Fruit fly (Drosophila melanogaster) whole organism, embryonic: ENCODE data around the gene Pbgs.
A peak's percentile ranks its signal among the peaks of the same experiment; 100 is the strongest.

Experiments used
- CG1024 ChIP-seq: fragments of 200-800 bp; sonication (Bioruptor generic); IDR thresholded peaks from 2 replicates; pipeline ENCODE4 v1.3.6; 2022; ENCODE audit warnings: missing biosample characterization, missing genetic modification characterization
- CG10274 ChIP-seq: fragments of 200-800 bp; sonication (Bioruptor generic); optimal IDR thresholded peaks from 3 replicates; lab custom pipeline; 2017; ENCODE audit warnings: missing biosample characterization, mild to moderate bottlenecking, missing genetic modification characterization
- CG12071 ChIP-seq: fragments of 200-800 bp; sonication (Bioruptor generic); optimal IDR thresholded peaks from 3 replicates; lab custom pipeline; 2018; ENCODE audit warnings: missing biosample characterization, mild to moderate bottlenecking, missing genetic modification characterization
- CG12236 ChIP-seq: fragments of 200-800 bp; sonication (Bioruptor generic); optimal IDR thresholded peaks from 2 replicates; lab custom pipeline; 2016; ENCODE audit warnings: missing biosample characterization, missing genetic modification characterization
- CG1233 ChIP-seq: fragments of 200-800 bp; sonication (Bioruptor generic); optimal IDR thresholded peaks from 4 replicates; lab custom pipeline; 2018; ENCODE audit warnings: missing biosample characterization, mild to moderate bottlenecking, missing genetic modification characterization
- CG13424 ChIP-seq: fragments of 200-800 bp; sonication (Bioruptor generic); optimal IDR thresholded peaks from 2 replicates; lab custom pipeline; 2019; ENCODE audit warnings: missing biosample characterization, mild to moderate bottlenecking, missing genetic modification characterization, moderate library complexity
- CG1603 ChIP-seq: fragments of 200-800 bp; sonication (Bioruptor generic); optimal IDR thresholded peaks from 2 replicates; lab custom pipeline; 2019; ENCODE audit warnings: missing biosample characterization, mild to moderate bottlenecking, missing genetic modification characterization, moderate library complexity
- CG1792 ChIP-seq: fragments of 200-800 bp; sonication (Bioruptor generic); optimal IDR thresholded peaks from 2 replicates; lab custom pipeline; 2016; ENCODE audit warnings: missing biosample characterization, missing genetic modification characterization
- CG2678 ChIP-seq: fragments of 200-800 bp; sonication (Bioruptor generic); optimal IDR thresholded peaks from 3 replicates; lab custom pipeline; 2019; ENCODE audit warnings: missing biosample characterization, mild to moderate bottlenecking, missing genetic modification characterization, moderate library complexity
- CG2889 ChIP-seq: fragments of 200-800 bp; sonication (Bioruptor generic); IDR thresholded peaks from 3 replicates; pipeline ENCODE4 v1.3.6; 2022; ENCODE audit warnings: missing biosample characterization, missing genetic modification characterization
- CG33557 ChIP-seq: fragments of 200-800 bp; sonication (Bioruptor generic); optimal IDR thresholded peaks from 2 replicates; lab custom pipeline; 2019; ENCODE audit warnings: missing biosample characterization, mild to moderate bottlenecking, missing genetic modification characterization, moderate library complexity
- CG3407 ChIP-seq: fragments of 200-800 bp; sonication (Bioruptor generic); optimal IDR thresholded peaks from 2 replicates; lab custom pipeline; 2018; ENCODE audit warnings: missing biosample characterization, mild to moderate bottlenecking, missing genetic modification characterization
- CG4854 ChIP-seq: fragments of 200-800 bp; sonication (Bioruptor generic); optimal IDR thresholded peaks from 2 replicates; lab custom pipeline; 2016; ENCODE audit warnings: missing biosample characterization, missing genetic modification characterization, inconsistent platforms
- CG8290 ChIP-seq, 3 experiments: fragments of 200-800 bp; sonication (Bioruptor generic); optimal IDR thresholded peaks; 2 replicates each; lab custom pipeline; 2016 to 2019; ENCODE audit warnings: missing biosample characterization in 3 of 3, missing genetic modification characterization in 3 of 3, mild to moderate bottlenecking in 2 of 3, moderate library complexity in 1 of 3
- CG9609 ChIP-seq: fragments of 200-800 bp; sonication (Bioruptor generic); optimal IDR thresholded peaks from 3 replicates; lab custom pipeline; 2016; ENCODE audit warnings: missing biosample characterization, missing genetic modification characterization
- CG9876 ChIP-seq: fragments of 200-800 bp; sonication (Bioruptor generic); optimal IDR thresholded peaks from 2 replicates; lab custom pipeline; 2016; ENCODE audit warnings: missing biosample characterization, missing genetic modification characterization
- D ChIP-seq, 2 experiments: fragments of 200-800 bp in 1 of 2; fragments of >200 bp in 1 of 2; sonication (Bioruptor generic) in 1 of 2; optimal IDR thresholded peaks; 2 replicates in 1 of 2; 3 replicates in 1 of 2; lab custom pipeline; 2017; ENCODE audit warnings: mild to moderate bottlenecking in 1 of 2, missing biosample characterization in 1 of 2, missing genetic modification characterization in 1 of 2, missing genetic modification reagents in 1 of 2
- Dad ChIP-seq: fragments of 200-800 bp; sonication (Bioruptor generic); optimal IDR thresholded peaks from 3 replicates; lab custom pipeline; 2016; ENCODE audit warnings: missing biosample characterization, missing genetic modification characterization
- Dip3 ChIP-seq: fragments of 200-800 bp; sonication (Bioruptor generic); optimal IDR thresholded peaks from 3 replicates; lab custom pipeline; 2016; ENCODE audit warnings: missing biosample characterization, missing genetic modification characterization
- Gsc ChIP-seq: fragments of 200-800 bp; sonication (Bioruptor generic); IDR thresholded peaks from 2 replicates; pipeline ENCODE4 v1.3.6; 2022; ENCODE audit warnings: missing biosample characterization, missing genetic modification characterization
- Kr ChIP-seq: fragments of 200-800 bp; sonication (Bioruptor generic); optimal IDR thresholded peaks from 2 replicates; lab custom pipeline; 2017; ENCODE audit warnings: missing biosample characterization, mild to moderate bottlenecking, missing genetic modification characterization
- Lhr ChIP-seq: fragments of 200-800 bp; sonication (Bioruptor generic); optimal IDR thresholded peaks from 3 replicates; lab custom pipeline; 2017; ENCODE audit warnings: mild to moderate bottlenecking, missing biosample characterization, missing genetic modification reagents, missing genetic modification characterization
- Lim3 ChIP-seq: fragments of 200-800 bp; sonication (Bioruptor generic); IDR thresholded peaks from 2 replicates; pipeline ENCODE4 v1.3.6; 2022; ENCODE audit warnings: missing biosample characterization, missing genetic modification characterization
- Meics ChIP-seq: fragments of 200-800 bp; sonication (Bioruptor generic); optimal IDR thresholded peaks from 2 replicates; lab custom pipeline; 2017; ENCODE audit warnings: missing biosample characterization, mild to moderate bottlenecking, missing genetic modification characterization
- NK7.1 ChIP-seq: fragments of 200-800 bp; sonication (Bioruptor generic); optimal IDR thresholded peaks from 3 replicates; lab custom pipeline; 2016; ENCODE audit warnings: missing biosample characterization, missing genetic modification characterization
- Sin3A ChIP-seq: fragments of >200 bp; optimal IDR thresholded peaks from 2 replicates; lab custom pipeline; 2018
- Stat92E ChIP-seq, 3 experiments: fragments of >200 bp in 2 of 3; fragments of 200-800 bp in 1 of 3; sonication (Bioruptor generic) in 1 of 3; optimal IDR thresholded peaks; 2 replicates each; lab custom pipeline; 2017 to 2019; ENCODE audit warnings: missing biosample characterization in 3 of 3, missing genetic modification characterization in 3 of 3, mild to moderate bottlenecking in 1 of 3, moderate library complexity in 1 of 3
- Xrp1 ChIP-seq: fragments of 200-800 bp; sonication (Bioruptor generic); IDR thresholded peaks from 2 replicates; pipeline ENCODE4 v1.3.6; 2022; ENCODE audit warnings: missing biosample characterization, missing genetic modification characterization
- ab ChIP-seq: fragments of 200-800 bp; sonication (Bioruptor generic); optimal IDR thresholded peaks from 2 replicates; lab custom pipeline; 2016; ENCODE audit warnings: missing biosample characterization, missing genetic modification characterization
- ato ChIP-seq: fragments of 200-800 bp; sonication (Bioruptor generic); IDR thresholded peaks from 2 replicates; pipeline ENCODE4 v1.3.6; 2022; ENCODE audit warnings: missing biosample characterization, missing genetic modification characterization; ENCODE audit not compliant: partially characterized antibody
- bab2 ChIP-seq: fragments of 200-800 bp; sonication (Bioruptor generic); optimal IDR thresholded peaks from 2 replicates; lab custom pipeline; 2016; ENCODE audit warnings: missing biosample characterization, missing genetic modification characterization
- btn ChIP-seq: fragments of 200-800 bp; sonication (Bioruptor generic); optimal IDR thresholded peaks from 2 replicates; lab custom pipeline; 2016; ENCODE audit warnings: missing biosample characterization, missing genetic modification characterization
- cato ChIP-seq: fragments of 200-800 bp; sonication (Bioruptor generic); optimal IDR thresholded peaks from 2 replicates; lab custom pipeline; 2016; ENCODE audit warnings: missing biosample characterization, missing genetic modification characterization, borderline replicate concordance
- croc ChIP-seq: fragments of 200-800 bp; sonication (Bioruptor generic); conservative IDR thresholded peaks from 3 replicates; pipeline ENCODE4 v1.3.6; 2022; ENCODE audit warnings: missing biosample characterization, missing genetic modification characterization
- fd102C ChIP-seq: fragments of 200-800 bp; sonication (Bioruptor generic); optimal IDR thresholded peaks from 2 replicates; lab custom pipeline; 2018; ENCODE audit warnings: missing biosample characterization, mild to moderate bottlenecking, missing genetic modification characterization, moderate library complexity
- insv ChIP-seq, 2 experiments: fragments of 200-800 bp; sonication (Bioruptor generic); optimal IDR thresholded peaks; 3 replicates each; lab custom pipeline; 2016 to 2018; ENCODE audit warnings: missing biosample characterization in 2 of 2, missing genetic modification characterization in 2 of 2
- kay ChIP-seq: fragments of 200-800 bp; sonication (Bioruptor generic); optimal IDR thresholded peaks from 2 replicates; lab custom pipeline; 2016; ENCODE audit warnings: missing biosample characterization, missing genetic modification characterization
- lab ChIP-seq: fragments of 200-800 bp; sonication (Bioruptor generic); optimal IDR thresholded peaks from 3 replicates; lab custom pipeline; 2017; ENCODE audit warnings: missing biosample characterization, missing genetic modification characterization, mild to moderate bottlenecking, moderate library complexity, missing genetic modification reagents
- luna ChIP-seq: fragments of 200-800 bp; sonication (Bioruptor generic); optimal IDR thresholded peaks from 2 replicates; lab custom pipeline; 2016; ENCODE audit warnings: missing biosample characterization, missing genetic modification characterization
- nmo ChIP-seq: fragments of 200-800 bp; sonication (Bioruptor generic); optimal IDR thresholded peaks from 2 replicates; lab custom pipeline; 2018; ENCODE audit warnings: missing biosample characterization, mild to moderate bottlenecking, missing genetic modification characterization, moderate library complexity
- run ChIP-seq: fragments of 200-800 bp; sonication (Bioruptor generic); optimal IDR thresholded peaks from 3 replicates; lab custom pipeline; 2018; ENCODE audit warnings: missing biosample characterization, mild to moderate bottlenecking, missing genetic modification characterization
- salm ChIP-seq: fragments of 200-800 bp; sonication (Bioruptor generic); optimal IDR thresholded peaks from 2 replicates; lab custom pipeline; 2018; ENCODE audit warnings: missing biosample characterization, mild to moderate bottlenecking, missing genetic modification characterization
- sc ChIP-seq, 3 experiments: fragments of >200 bp in 2 of 3; fragments of 200-800 bp in 1 of 3; sonication (Bioruptor generic) in 1 of 3; optimal IDR thresholded peaks; 2 replicates in 2 of 3; 3 replicates in 1 of 3; lab custom pipeline; 2017; ENCODE audit warnings: mild to moderate bottlenecking in 1 of 3, missing biosample characterization in 1 of 3, missing genetic modification characterization in 1 of 3, missing genetic modification reagents in 1 of 3
- sr ChIP-seq: fragments of 200-800 bp; sonication (Bioruptor generic); IDR thresholded peaks from 3 replicates; pipeline ENCODE4 v1.3.6; 2022; ENCODE audit warnings: missing biosample characterization, missing genetic modification characterization
- stwl ChIP-seq: fragments of 200-800 bp; sonication (Bioruptor generic); optimal IDR thresholded peaks from 3 replicates; lab custom pipeline; 2018; ENCODE audit warnings: missing biosample characterization, mild to moderate bottlenecking, missing genetic modification characterization, moderate library complexity
- tap ChIP-seq: fragments of 200-800 bp; optimal IDR thresholded peaks from 3 replicates; lab custom pipeline; 2019; ENCODE audit warnings: missing biosample characterization, mild to moderate bottlenecking, missing genetic modification characterization, moderate library complexity
- ttk ChIP-seq: fragments of 200-800 bp; sonication (Bioruptor generic); IDR thresholded peaks from 2 replicates; pipeline ENCODE4 v2.1.2; 2022; ENCODE audit warnings: missing biosample characterization, missing genetic modification characterization

Gene Pbgs

DNA sequence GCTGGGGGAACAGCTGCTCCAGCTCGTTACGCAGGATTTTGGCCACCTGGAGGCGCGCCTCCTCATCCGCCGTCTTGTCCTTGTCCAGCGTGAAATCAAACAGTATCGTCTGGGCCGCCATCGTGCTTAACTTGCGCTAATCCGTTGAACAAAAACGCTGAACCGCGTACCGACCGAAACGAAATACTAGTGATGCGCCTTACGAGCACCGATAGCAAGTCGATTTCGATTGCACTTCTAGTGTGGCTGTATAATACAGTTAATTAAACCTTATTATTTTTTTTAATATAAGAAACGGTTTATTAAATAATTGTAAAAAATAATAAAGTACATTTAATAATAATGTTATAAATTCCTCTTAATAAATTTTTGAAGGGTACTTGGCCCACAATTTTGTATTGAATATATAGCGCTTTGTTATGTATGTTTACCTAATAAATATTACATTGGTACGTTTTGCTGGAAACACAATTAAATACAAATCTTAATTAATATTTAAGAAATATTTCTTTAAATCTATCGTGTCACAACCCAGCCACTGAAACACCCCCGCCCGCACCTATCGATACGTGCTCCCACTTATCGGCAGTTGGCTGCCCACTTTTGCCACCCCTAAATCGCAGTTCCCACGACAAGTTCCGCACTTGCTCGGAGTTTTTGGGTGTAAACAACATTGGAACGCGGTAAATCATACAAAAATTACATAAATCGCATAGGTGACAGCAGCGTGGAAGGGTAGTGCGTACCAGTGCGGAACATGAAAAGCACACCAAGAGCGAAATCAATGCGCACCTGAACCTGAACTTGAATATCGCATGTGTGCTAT lies 6.1 kb upstream of the Pbgs start, which contains the start of the genes Sms and INPP5E (continued):
- TF ChIP-seq stwl (tag; lab: Kevin White, UChicago) (peak; percentile 25), salm (no peak), CG3407 (no peak), CG10274 (GFP tag; lab: Kevin White, UChicago) (no peak), croc (GFP tag; lab: Robert Waterston, UW) (no peak), kay (GFP tag; lab: Kevin White, UChicago) (no peak), D (optimal IDR thresholded peaks at IDR 0.05; lab: Kevin White, UChicago) (no peak), D (GFP tag; optimal IDR thresholded peaks at IDR 0.05; lab: Kevin White, UChicago) (no peak), CG2889 (0 out of 3 replicates have a peak, but pooled peaks have one; percentile 39), Lim3 (GFP tag; lab: Robert Waterston, UW) (no peak), bab2 (no peak), fd102C (GFP tag; lab: Kevin White, UChicago) (no peak), CG13424 (tag; lab: Kevin White, UChicago) (peak; percentile 69), nmo (GFP tag; lab: Kevin White, UChicago) (peak; percentile 75), btn (no peak), CG12236 (no peak), luna (GFP tag; lab: Kevin White, UChicago) (no peak), CG9876 (GFP tag; lab: Kevin White, UChicago) (no peak), CG9609 (GFP tag; lab: Kevin White, UChicago) (no peak), cato (GFP tag; lab: Kevin White, UChicago) (peak; percentile 23), CG33557 (GFP tag; lab: Kevin White, UChicago) (peak; percentile 56), CG1792 (GFP tag; lab: Kevin White, UChicago) (no peak), ab (GFP tag; lab: Kevin White, UChicago) (no peak), Sin3A (peak; percentile 26), Lhr (peak; percentile 30), run (tag; lab: Kevin White, UChicago) (no peak), CG1603 (tag; lab: Kevin White, UChicago) (peak; percentile 42), CG1024 (GFP tag; lab: Robert Waterston, UW) (no peak), Xrp1 (peak; percentile 50; the same call in 1 of the 2 replicates), CG1233 (GFP tag; lab: Kevin White, UChicago) (peak; percentile 4), Kr (GFP tag; lab: Kevin White, UChicago) (no peak), tap (tag; lab: Kevin White, UChicago) (peak; percentile 32), CG12071 (no peak), CG8290 (GFP tag; optimal IDR thresholded peaks at IDR 0.05; lab: Kevin White, UChicago) (peak; percentile 20), CG8290 (tag; optimal IDR thresholded peaks at IDR 0.05; lab: Kevin White, UChicago) (peak in 1 of 2 experiments; percentile 54), Dip3 (GFP tag; lab: Kevin White, UChicago) (no peak), NK7.1 (GFP tag; lab: Kevin White, UChicago) (no peak), Dad (GFP tag; lab: Kevin White, UChicago) (no peak), Gsc (GFP tag; lab: Robert Waterston, UW) (no peak), lab (peak; percentile 50), CG2678 (peak; percentile 70), sr (GFP tag; lab: Robert Waterston, UW) (0 out of 3 replicates have a peak, but pooled peaks have one; percentile 24), sc (optimal IDR thresholded peaks at IDR 0.05; lab: Kevin White, UChicago) (no peak), sc (GFP tag; optimal IDR thresholded peaks at IDR 0.05; lab: Kevin White, UChicago) (no peak), ttk (no peak; the same call in 1 of the 2 replicates), ato (GFP tag; lab: Robert Waterston, UW) (peak; percentile 56), Stat92E (GFP tag; optimal IDR thresholded peaks at IDR 0.05; lab: Kevin White, UChicago) (no peak), insv (GFP tag; optimal IDR thresholded peaks at IDR 0.05; lab: Kevin White, UChicago) (peak in 1 of 2 experiments; percentile 29), CG4854 (GFP tag; lab: Kevin White, UChicago) (no peak), Meics (peak; percentile 54)
